Worm (Caenorhabditis elegans) whole organism, young adult: ENCODE data around the gene F53H4.2.

ENCODE experiments used
- B0261.1 ChIP-seq: sonication (generic microtip); optimal IDR thresholded peaks from 2 replicates; lab custom pipeline; 2016; ENCODE audit warnings: mild to moderate bottlenecking, missing genetic modification characterization, moderate library complexity, missing compliant biosample characterization
- C06A6.2 ChIP-seq: fragments of 200-800 bp; sonication (Bioruptor generic); conservative IDR thresholded peaks from 2 replicates; pipeline ENCODE4 v1.3.6; 2022; ENCODE audit warnings: missing genetic modification characterization, missing compliant biosample characterization
- C17E4.6 ChIP-seq: fragments of 200-800 bp; sonication (Bioruptor generic); IDR thresholded peaks from 2 replicates; pipeline ENCODE4 v1.3.6; 2022; ENCODE audit warnings: missing genetic modification reagents, missing genetic modification characterization, missing compliant biosample characterization
- D2030.7 ChIP-seq: fragments of 200-800 bp; sonication (Bioruptor generic); IDR thresholded peaks from 2 replicates; pipeline ENCODE4 v1.3.6; 2022; ENCODE audit warnings: missing genetic modification reagents, missing genetic modification characterization, missing compliant biosample characterization
- F10E7.11 ChIP-seq: sonication (generic microtip); optimal IDR thresholded peaks from 2 replicates; lab custom pipeline; 2017; ENCODE audit warnings: mild to moderate bottlenecking, missing genetic modification characterization, moderate library complexity, missing compliant biosample characterization
- F23B12.7 ChIP-seq: sonication (generic microtip); optimal IDR thresholded peaks from 2 replicates; lab custom pipeline; 2017; ENCODE audit warnings: missing genetic modification characterization, mild to moderate bottlenecking, missing compliant biosample characterization, antibody characterized with exemption, moderate library complexity; ENCODE audit not compliant: insufficient read depth
- F33H1.4 ChIP-seq: fragments of 200-800 bp; sonication (Bioruptor generic); IDR thresholded peaks from 2 replicates; pipeline ENCODE4 v1.3.6; 2022; ENCODE audit warnings: missing genetic modification reagents, missing genetic modification characterization, missing compliant biosample characterization
- K12H6.12 ChIP-seq: fragments of 200-800 bp; sonication (Bioruptor generic); optimal IDR thresholded peaks from 2 replicates; lab custom pipeline; 2018; ENCODE audit warnings: mild to moderate bottlenecking, missing genetic modification characterization, missing compliant biosample characterization
- Y53F4B.3 ChIP-seq: fragments of 200-800 bp; sonication (Bioruptor generic); IDR thresholded peaks from 2 replicates; pipeline ENCODE4 v1.3.6; 2022; ENCODE audit warnings: missing genetic modification reagents, missing genetic modification characterization, missing compliant biosample characterization
- ZK185.1 ChIP-seq: sonication (generic microtip); optimal IDR thresholded peaks from 2 replicates; lab custom pipeline; 2016; ENCODE audit warnings: mild to moderate bottlenecking, missing genetic modification characterization, missing compliant biosample characterization; ENCODE audit not compliant: poor library complexity, severe bottlenecking
- aptf-2 ChIP-seq: fragments of 200-800 bp; sonication (Bioruptor generic); conservative IDR thresholded peaks from 2 replicates; pipeline ENCODE4 v1.3.6; 2022; ENCODE audit warnings: missing genetic modification reagents, missing genetic modification characterization, missing compliant biosample characterization
- attf-3 ChIP-seq: fragments of 200-800 bp; sonication (Bioruptor generic); conservative IDR thresholded peaks from 2 replicates; pipeline ENCODE4 v1.3.6; 2022; ENCODE audit warnings: missing genetic modification reagents, missing genetic modification characterization, missing compliant biosample characterization
- attf-5 ChIP-seq: fragments of 200-800 bp; sonication (Bioruptor generic); optimal IDR thresholded peaks from 2 replicates; lab custom pipeline; 2018; ENCODE audit warnings: mild to moderate bottlenecking, missing genetic modification characterization, missing compliant biosample characterization
- bed-2 ChIP-seq: fragments of 200-800 bp; sonication (Bioruptor generic); IDR thresholded peaks from 2 replicates; pipeline ENCODE4 v1.3.6; 2022; ENCODE audit warnings: missing genetic modification reagents, missing genetic modification characterization, missing compliant biosample characterization
- ccch-3 ChIP-seq: fragments of 200-800 bp; sonication (Bioruptor generic); optimal IDR thresholded peaks from 2 replicates; lab custom pipeline; 2018; ENCODE audit warnings: mild to moderate bottlenecking, missing genetic modification characterization, missing compliant biosample characterization
- cebp-1 ChIP-seq, 2 experiments: fragments of 200-800 bp in 1 of 2; sonication (Bioruptor generic) in 1 of 2; sonication (generic microtip) in 1 of 2; IDR thresholded peaks in 1 of 2; optimal IDR thresholded peaks in 1 of 2; 2 replicates each; pipeline versions ENCODE4 v1.3.6 to Lab custom; 2017 to 2022; ENCODE audit warnings: missing compliant biosample characterization in 2 of 2, missing genetic modification characterization in 2 of 2, mild to moderate bottlenecking in 1 of 2, missing genetic modification reagents in 1 of 2, moderate library complexity in 1 of 2
- die-1 ChIP-seq: sonication (generic microtip); optimal IDR thresholded peaks from 2 replicates; lab custom pipeline; 2016; ENCODE audit warnings: missing genotype, mild to moderate bottlenecking, missing genetic modification characterization, missing compliant biosample characterization
- dpff-1 ChIP-seq: sonication (generic microtip); optimal IDR thresholded peaks from 2 replicates; lab custom pipeline; 2017; ENCODE audit warnings: mild to moderate bottlenecking, missing genetic modification characterization, missing compliant biosample characterization
- dpl-1 ChIP-seq: fragments of 150-350 bp; optimal IDR thresholded peaks from 2 replicates; lab custom pipeline; 2014; ENCODE audit warnings: missing biosample characterization, missing genetic modification reagents, missing genetic modification characterization
- efl-1 ChIP-seq: fragments of 150-350 bp; optimal IDR thresholded peaks from 2 replicates; lab custom pipeline; 2014; ENCODE audit warnings: missing biosample characterization, missing genetic modification reagents, missing genetic modification characterization
- ets-4 ChIP-seq: fragments of 200-800 bp; sonication (Bioruptor generic); optimal IDR thresholded peaks from 2 replicates; lab custom pipeline; 2018; ENCODE audit warnings: mild to moderate bottlenecking, missing genetic modification characterization, missing compliant biosample characterization
- hmg-1.2 ChIP-seq: fragments of 200-800 bp; sonication (Bioruptor generic); IDR thresholded peaks from 2 replicates; pipeline ENCODE4 v1.3.6; 2022; ENCODE audit warnings: missing genetic modification reagents, missing genetic modification characterization, missing compliant biosample characterization
- hmg-20 ChIP-seq: fragments of 200-800 bp; sonication (Bioruptor generic); IDR thresholded peaks from 2 replicates; pipeline ENCODE4 v1.3.6; 2022; ENCODE audit warnings: missing genetic modification reagents, missing genetic modification characterization, missing compliant biosample characterization
- hsf-1 ChIP-seq: fragments of 200-800 bp; sonication (Bioruptor generic); IDR thresholded peaks from 2 replicates; pipeline ENCODE4 v1.3.6; 2022; ENCODE audit warnings: missing genetic modification reagents, missing genetic modification characterization, missing compliant biosample characterization
- let-607 ChIP-seq, 2 experiments: fragments of 200-800 bp in 1 of 2; sonication (Bioruptor generic) in 1 of 2; sonication (generic microtip) in 1 of 2; optimal IDR thresholded peaks; 2 replicates each; lab custom pipeline; 2016 to 2018; ENCODE audit warnings: mild to moderate bottlenecking in 2 of 2, missing compliant biosample characterization in 2 of 2, missing genetic modification characterization in 2 of 2, moderate library complexity in 2 of 2, missing genotype in 1 of 2
- lin-26 ChIP-seq: fragments of 200-800 bp; sonication (Bioruptor generic); IDR thresholded peaks from 2 replicates; pipeline ENCODE4 v1.3.6; 2022; ENCODE audit warnings: missing genetic modification reagents, missing genetic modification characterization, missing compliant biosample characterization
- lin-35 ChIP-seq, 3 experiments: fragments of 150-350 bp in 2 of 3; sonication (generic microtip) in 1 of 3; optimal IDR thresholded peaks; 2 replicates each; lab custom pipeline; 2014 to 2018; ENCODE audit warnings: missing biosample characterization in 3 of 3, missing genetic modification characterization in 3 of 3, missing genetic modification reagents in 3 of 3
- lir-1 ChIP-seq: fragments of 200-800 bp; sonication (Bioruptor generic); conservative IDR thresholded peaks from 2 replicates; pipeline ENCODE4 v1.3.6; 2022; ENCODE audit warnings: missing genetic modification reagents, missing genetic modification characterization, missing compliant biosample characterization
- lsl-1 ChIP-seq: fragments of 200-800 bp; sonication (Bioruptor generic); optimal IDR thresholded peaks from 2 replicates; lab custom pipeline; 2018; ENCODE audit warnings: mild to moderate bottlenecking, missing genetic modification characterization, moderate library complexity, missing compliant biosample characterization
- madf-10 ChIP-seq: sonication (generic microtip); optimal IDR thresholded peaks from 2 replicates; lab custom pipeline; 2016; ENCODE audit warnings: mild to moderate bottlenecking, missing genetic modification characterization, missing compliant biosample characterization
- madf-3 ChIP-seq: fragments of 200-800 bp; sonication (Bioruptor generic); IDR thresholded peaks from 2 replicates; pipeline ENCODE4 v1.3.6; 2022; ENCODE audit warnings: missing genetic modification reagents, missing genetic modification characterization, missing compliant biosample characterization
- mcd-1 ChIP-seq: fragments of 200-800 bp; sonication (Bioruptor generic); IDR thresholded peaks from 2 replicates; pipeline ENCODE4 v1.3.6; 2022; ENCODE audit warnings: missing genetic modification reagents, missing genetic modification characterization, missing compliant biosample characterization
- mel-28 ChIP-seq: sonication (generic microtip); optimal IDR thresholded peaks from 2 replicates; lab custom pipeline; 2016; ENCODE audit warnings: borderline replicate concordance, mild to moderate bottlenecking, missing genetic modification characterization, missing compliant biosample characterization
- mes-4 ChIP-seq: sonication (generic microtip); optimal IDR thresholded peaks from 2 replicates; lab custom pipeline; 2016; ENCODE audit warnings: missing genotype, missing genetic modification characterization, missing compliant biosample characterization
- nhr-120 ChIP-seq: fragments of 200-800 bp; sonication (Bioruptor generic); IDR thresholded peaks from 2 replicates; pipeline ENCODE4 v1.3.6; 2022; ENCODE audit warnings: missing genetic modification characterization, missing compliant biosample characterization
- nhr-27 ChIP-seq: fragments of 200-800 bp; sonication (Bioruptor generic); optimal IDR thresholded peaks from 2 replicates; lab custom pipeline; 2018; ENCODE audit warnings: mild to moderate bottlenecking, missing genetic modification characterization, moderate library complexity, missing compliant biosample characterization
- pbrm-1 ChIP-seq: fragments of 200-800 bp; sonication (Bioruptor generic); IDR thresholded peaks from 2 replicates; pipeline ENCODE4 v1.3.6; 2022; ENCODE audit warnings: missing genetic modification reagents, missing genetic modification characterization, missing compliant biosample characterization
- repo-1 ChIP-seq: sonication (generic microtip); optimal IDR thresholded peaks from 2 replicates; lab custom pipeline; 2017; ENCODE audit warnings: mild to moderate bottlenecking, missing genetic modification characterization, missing compliant biosample characterization
- rpc-1 ChIP-seq, 2 experiments: fragments of 150-350 bp in 1 of 2; sonication (generic microtip) in 1 of 2; optimal IDR thresholded peaks; 2 replicates each; lab custom pipeline; 2014 to 2018; ENCODE audit warnings: missing biosample characterization in 1 of 2, missing genetic modification characterization in 1 of 2, missing genetic modification reagents in 1 of 2, missing genotype in 1 of 2
- sdz-38 ChIP-seq: sonication (generic microtip); optimal IDR thresholded peaks from 2 replicates; lab custom pipeline; 2016; ENCODE audit warnings: missing genotype, missing genetic modification characterization, missing compliant biosample characterization
- snpc-1.1 ChIP-seq: sonication (generic microtip); optimal IDR thresholded peaks from 2 replicates; lab custom pipeline; 2017; ENCODE audit warnings: missing genetic modification characterization, mild to moderate bottlenecking, missing compliant biosample characterization, antibody characterized with exemption, moderate library complexity, missing genotype, missing genetic modification reagents; ENCODE audit not compliant: insufficient read depth
- snpc-3.4 ChIP-seq: sonication (generic microtip); optimal IDR thresholded peaks from 2 replicates; lab custom pipeline; 2017; ENCODE audit warnings: missing genetic modification characterization, mild to moderate bottlenecking, missing compliant biosample characterization, antibody characterized with exemption, moderate library complexity, missing genotype, missing genetic modification reagents
- snpc-4 ChIP-seq, 5 experiments: fragments of 150-350 bp in 1 of 5; sonication (generic microtip) in 4 of 5; optimal IDR thresholded peaks; 2 replicates each; lab custom pipeline; 2014 to 2018; ENCODE audit warnings: missing genetic modification characterization in 5 of 5, missing biosample characterization in 3 of 5, antibody characterized with exemption in 2 of 5, mild to moderate bottlenecking in 2 of 5, missing compliant biosample characterization in 2 of 5, missing genotype in 2 of 5, moderate library complexity in 2 of 5, missing genetic modification reagents in 1 of 5
- tbp1 ChIP-seq: fragments of 200-800 bp; sonication (Bioruptor generic); optimal IDR thresholded peaks from 2 replicates; lab custom pipeline; 2018; ENCODE audit warnings: mild to moderate bottlenecking, missing genetic modification characterization, missing compliant biosample characterization
- zim-3 ChIP-seq: sonication (generic microtip); optimal IDR thresholded peaks from 2 replicates; lab custom pipeline; 2017; ENCODE audit warnings: mild to moderate bottlenecking, missing genetic modification characterization, moderate library complexity, missing compliant biosample characterization

Gene F53H4.2

DNA sequence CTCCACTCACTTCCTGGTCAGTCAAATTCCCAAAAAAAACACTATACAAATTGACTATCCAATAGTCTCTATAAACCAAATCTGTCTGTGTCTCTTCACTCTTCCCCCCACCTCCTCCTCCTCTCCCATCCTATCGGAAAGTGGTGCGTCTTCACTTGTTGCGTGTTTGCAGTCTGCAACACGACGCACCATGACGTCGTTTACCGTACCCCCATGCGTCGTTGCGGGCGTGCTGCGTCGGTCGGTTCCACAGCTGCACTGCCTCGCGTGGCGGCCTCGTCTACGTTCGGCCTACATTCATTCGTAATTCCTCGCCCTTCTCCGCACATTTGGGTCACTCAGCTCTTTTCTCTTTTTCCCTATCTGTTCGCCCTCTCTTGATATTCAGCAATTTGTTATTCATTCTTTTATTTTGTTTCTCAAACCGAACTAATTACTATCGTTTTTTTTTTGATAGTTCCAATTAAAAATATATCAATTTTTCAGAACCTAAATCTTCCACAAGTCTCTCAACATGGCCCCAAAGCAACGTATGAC is 15.8 kb upstream of the F53H4.2 start, which contains the start of gene serp-1.1:
Gene serp-1.1 (plus strand): TSS at position 487 of the 537 bp plus-strand sequence.
- peak; percentile 99 for TF ChIP-seq K12H6.12 (tag; lab: Kevin White, UChicago)
- TF ChIP-seq D2030.7: peak; percentile 39; the same call in 1 of the 2 replicates
- TF ChIP-seq mcd-1: peak; percentile 95
- no peak for TF ChIP-seq Y53F4B.3 (GFP tag; lab: Robert Waterston, UW)
- peak; percentile 73 for TF ChIP-seq snpc-4 (GFP tag; optimal IDR thresholded peaks at IDR 0.05; lab: Kevin White, UChicago)
- peak; percentile 83 to 91 (median 88) for TF ChIP-seq snpc-4 (tag; optimal IDR thresholded peaks at IDR 0.05; lab: Kevin White, UChicago)
- TF ChIP-seq lin-35 (GFP tag; optimal IDR thresholded peaks at IDR 0.05; lab: Kevin White, UChicago): peak in 2 of 3 experiments; percentile 61 to 90
- no peak for TF ChIP-seq sdz-38
- peak; percentile 87; the same call in 1 of the 2 replicates for TF ChIP-seq bed-2 (GFP tag; lab: Robert Waterston, UW)
- peak; percentile 36 for TF ChIP-seq dpl-1 (GFP tag; lab: Kevin White, UChicago)
- peak; percentile 75 for TF ChIP-seq die-1 (tag; lab: Kevin White, UChicago)
- TF ChIP-seq repo-1 (tag; lab: Kevin White, UChicago): peak; percentile 94
- TF ChIP-seq F10E7.11: no peak
- TF ChIP-seq nhr-120 (GFP tag; lab: Robert Waterston, UW): peak; percentile 90; the same call in 1 of the 2 replicates
- TF ChIP-seq dpff-1 (tag; lab: Kevin White, UChicago): peak; percentile 17
- TF ChIP-seq lsl-1: peak; percentile 35
- peak; percentile 77 for TF ChIP-seq tbp1
- TF ChIP-seq let-607 (tag; optimal IDR thresholded peaks at IDR 0.05; lab: Kevin White, UChicago): peak; percentile 100
- TF ChIP-seq cebp-1 (GFP tag; IDR thresholded peaks at IDR 0.05; lab: Robert Waterston, UW): no peak; the same call in none of the 2 replicates
- peak; percentile 95 for TF ChIP-seq cebp-1 (tag; optimal IDR thresholded peaks at IDR 0.05; lab: Kevin White, UChicago)
- TF ChIP-seq hmg-1.2 (GFP tag; lab: Robert Waterston, UW): peak; percentile 87
- peak; percentile 71 for TF ChIP-seq F23B12.7 (tag; lab: Kevin White, UChicago)
- TF ChIP-seq ZK185.1 (tag; lab: Kevin White, UChicago): peak; percentile 92
- TF ChIP-seq attf-5 (GFP tag; lab: Kevin White, UChicago): peak; percentile 96
- TF ChIP-seq mes-4: no peak
- TF ChIP-seq efl-1 (GFP tag; lab: Kevin White, UChicago): no peak
- TF ChIP-seq C06A6.2 (GFP tag; lab: Robert Waterston, UW): peak; percentile 95
- peak; percentile 64; the same call in 1 of the 2 replicates for TF ChIP-seq aptf-2
- TF ChIP-seq B0261.1 (tag; lab: Kevin White, UChicago): peak; percentile 38
- peak; percentile 32 for TF ChIP-seq rpc-1 (optimal IDR thresholded peaks at IDR 0.05; lab: Kevin White, UChicago)
- TF ChIP-seq rpc-1 (tag; optimal IDR thresholded peaks at IDR 0.05; lab: Kevin White, UChicago): no peak
- TF ChIP-seq attf-3: peak; percentile 83
- TF ChIP-seq zim-3 (tag; lab: Kevin White, UChicago): peak; percentile 68
- TF ChIP-seq pbrm-1 (GFP tag; lab: Robert Waterston, UW): peak; percentile 96
- peak; percentile 36 for TF ChIP-seq snpc-1.1
- TF ChIP-seq ets-4 (GFP tag; lab: Kevin White, UChicago): peak; percentile 100
- peak; percentile 92 for TF ChIP-seq hmg-20 (GFP tag; lab: Robert Waterston, UW)
- no peak for TF ChIP-seq snpc-3.4 (tag; lab: Kevin White, UChicago)
- peak; percentile 86 for TF ChIP-seq lin-26 (GFP tag; lab: Robert Waterston, UW)
- TF ChIP-seq F33H1.4: peak; percentile 48
- no peak for TF ChIP-seq ccch-3 (GFP tag; lab: Kevin White, UChicago)
- TF ChIP-seq lir-1 (GFP tag; lab: Robert Waterston, UW): peak; percentile 90
- TF ChIP-seq mel-28 (tag; lab: Kevin White, UChicago): no peak
- TF ChIP-seq madf-10 (tag; lab: Kevin White, UChicago): peak; percentile 98
- TF ChIP-seq hsf-1 (GFP tag; lab: Robert Waterston, UW): peak; percentile 64
- TF ChIP-seq C17E4.6 (GFP tag; lab: Robert Waterston, UW): peak; percentile 80
- peak; percentile 90 for TF ChIP-seq madf-3 (GFP tag; lab: Robert Waterston, UW)
- peak; percentile 70 for TF ChIP-seq nhr-27 (tag; lab: Kevin White, UChicago)
